Worm (Caenorhabditis elegans): ENCODE measurements around the gene F55A4.3.

Gene F55A4.3

ce11 chrX:1018586-1018985 lies 6.3 kb downstream of the F55A4.3 start:
- TF ChIP-seq sdc-2 (tag; optimal IDR thresholded peaks at IDR 0.05) (peak; percentile 20), ceh-19 (GFP tag; optimal IDR thresholded peaks at IDR 0.05) (peak; percentile 28), unc-42 (tag; optimal IDR thresholded peaks at IDR 0.05) (peak; percentile 99), odd-2 (tag; optimal IDR thresholded peaks at IDR 0.05) (no peak), pqm-1 (tag; optimal IDR thresholded peaks at IDR 0.05) (no peak), zip-5 (tag; optimal IDR thresholded peaks at IDR 0.05) (no peak), C08G9.2 (tag; optimal IDR thresholded peaks at IDR 0.05) (peak; percentile 25), tbx-2 (tag; optimal IDR thresholded peaks at IDR 0.05) (peak; percentile 40), ceh-14 (tag; optimal IDR thresholded peaks at IDR 0.05) (peak; percentile 47), ceh-34 (tag; optimal IDR thresholded peaks at IDR 0.05) (peak; percentile 8), unc-3 (GFP tag; conservative IDR thresholded peaks at IDR 0.05) (no peak), unc-3 (tag; optimal IDR thresholded peaks at IDR 0.05) (peak; percentile 22), ceh-18 (tag; optimal IDR thresholded peaks at IDR 0.05) (peak; percentile 17), tbx-7 (tag; optimal IDR thresholded peaks at IDR 0.05) (no peak), fkh-10 (GFP tag; optimal IDR thresholded peaks at IDR 0.05) (peak; percentile 40), pag-3 (tag; optimal IDR thresholded peaks at IDR 0.05; ENCODE audit: borderline replicate concordance) (peak; percentile 13), ceh-31 (tag; optimal IDR thresholded peaks at IDR 0.05) (peak; percentile 75), nfya-1 (tag; optimal IDR thresholded peaks at IDR 0.05) (peak; percentile 9)

- TF ChIP-seq fkh-10 (GFP tag; optimal IDR thresholded peaks at IDR 0.05): no peak
- TF ChIP-seq pha-2 (tag; optimal IDR thresholded peaks at IDR 0.05): no peak
- TF ChIP-seq pros-1 (tag; optimal IDR thresholded peaks at IDR 0.05): no peak
- TF ChIP-seq ceh-45 (GFP tag; IDR thresholded peaks at IDR 0.05): no peak
- TF ChIP-seq unc-3 (GFP tag; conservative IDR thresholded peaks at IDR 0.05): no peak
- no peak for TF ChIP-seq unc-3 (tag; optimal IDR thresholded peaks at IDR 0.05)
- no peak for TF ChIP-seq ceh-18 (tag; optimal IDR thresholded peaks at IDR 0.05)
- TF ChIP-seq nhr-232 (tag; optimal IDR thresholded peaks at IDR 0.05): no peak
- TF ChIP-seq ceh-9 (tag; optimal IDR thresholded peaks at IDR 0.05): no peak
- no peak for TF ChIP-seq sdc-2 (tag; optimal IDR thresholded peaks at IDR 0.05)
- no peak for TF ChIP-seq odd-2 (tag; optimal IDR thresholded peaks at IDR 0.05)
- no peak for TF ChIP-seq unc-42 (tag; optimal IDR thresholded peaks at IDR 0.05)
- TF ChIP-seq ceh-34 (tag; optimal IDR thresholded peaks at IDR 0.05): no peak
- TF ChIP-seq K02D7.2 (tag; optimal IDR thresholded peaks at IDR 0.05): no peak
These were observed 7.5 kb downstream of the F55A4.3 start, which contains the start of the genes F55A4.13 and nlf-1 for ce11 chrX:1017456-1017855. TSS of gene F55A4.13 (minus strand) at chrX:1017556. TSS of gene nlf-1 (minus strand) at chrX:1017567.

- TF ChIP-seq C08G9.2 (tag; optimal IDR thresholded peaks at IDR 0.05): no peak
- TF ChIP-seq sdc-2 (tag; optimal IDR thresholded peaks at IDR 0.05): no peak
- TF ChIP-seq unc-42 (tag; optimal IDR thresholded peaks at IDR 0.05): peak; percentile 70
- TF ChIP-seq fkh-6 (tag; optimal IDR thresholded peaks at IDR 0.05): no peak
- TF ChIP-seq T23F11.4 (GFP tag; optimal IDR thresholded peaks at IDR 0.05): no peak
- TF ChIP-seq ets-4 (tag; optimal IDR thresholded peaks at IDR 0.05): no peak
- TF ChIP-seq ceh-34 (tag; optimal IDR thresholded peaks at IDR 0.05): no peak
- no peak for TF ChIP-seq K09A11.1 (tag; optimal IDR thresholded peaks at IDR 0.05; ENCODE audit: insufficient read depth)
These were observed 10.2 kb downstream of the F55A4.3 start for ce11 chrX:1014708-1015107.

- TF ChIP-seq ceh-48 (tag; optimal IDR thresholded peaks at IDR 0.05) (no peak), T23F11.4 (GFP tag; optimal IDR thresholded peaks at IDR 0.05) (no peak), fkh-6 (tag; optimal IDR thresholded peaks at IDR 0.05) (no peak), elt-2 (tag; optimal IDR thresholded peaks at IDR 0.05) (no peak), lim-6 (tag; optimal IDR thresholded peaks at IDR 0.05) (no peak), unc-86 (tag; optimal IDR thresholded peaks at IDR 0.05) (no peak), ceh-18 (tag; optimal IDR thresholded peaks at IDR 0.05) (no peak), ceh-14 (tag; optimal IDR thresholded peaks at IDR 0.05) (no peak), rnt-1 (tag; optimal IDR thresholded peaks at IDR 0.05) (no peak), hlh-15 (tag; optimal IDR thresholded peaks at IDR 0.05) (no peak), K09A11.1 (tag; optimal IDR thresholded peaks at IDR 0.05; ENCODE audit: insufficient read depth) (no peak), ceh-6 (GFP tag; optimal IDR thresholded peaks at IDR 0.05) (no peak), npax-4 (tag; optimal IDR thresholded peaks at IDR 0.05) (no peak)
These were observed 12.5 kb downstream of the F55A4.3 start for ce11 chrX:1012385-1012866.
